Fruit fly (Drosophila melanogaster) whole organism, embryonic: Measurements from ENCODE around the gene CG15439.
A peak's percentile ranks its signal among the peaks of the same experiment; 100 is the strongest.

Experiments
- Atf3 ChIP-seq: fragments of 200-800 bp; sonication (Bioruptor generic); optimal IDR thresholded peaks from 3 replicates; lab custom pipeline; 2016; ENCODE audit warnings: missing biosample characterization, missing genetic modification characterization
- Bdp1 ChIP-seq: fragments of 200-800 bp; sonication (Bioruptor generic); optimal IDR thresholded peaks from 3 replicates; lab custom pipeline; 2016; ENCODE audit warnings: missing biosample characterization, missing genetic modification characterization
- CG10565 ChIP-seq: fragments of 200-800 bp; sonication (Bioruptor generic); optimal IDR thresholded peaks from 3 replicates; lab custom pipeline; 2016; ENCODE audit warnings: missing biosample characterization, mild to moderate bottlenecking, missing genetic modification characterization
- CG11398 ChIP-seq: fragments of 200-800 bp; sonication (Bioruptor generic); optimal IDR thresholded peaks from 2 replicates; lab custom pipeline; 2016; ENCODE audit warnings: missing biosample characterization, missing genetic modification characterization
- CG1233 ChIP-seq: fragments of 200-800 bp; sonication (Bioruptor generic); optimal IDR thresholded peaks from 4 replicates; lab custom pipeline; 2018; ENCODE audit warnings: missing biosample characterization, mild to moderate bottlenecking, missing genetic modification characterization
- CG12391 ChIP-seq: fragments of 200-800 bp; sonication (Bioruptor generic); optimal IDR thresholded peaks from 3 replicates; lab custom pipeline; 2018; ENCODE audit warnings: missing biosample characterization, mild to moderate bottlenecking, missing genetic modification characterization, moderate library complexity
- CG13123 ChIP-seq: fragments of 200-800 bp; sonication (Bioruptor generic); optimal IDR thresholded peaks from 2 replicates; lab custom pipeline; 2016; ENCODE audit warnings: missing biosample characterization, missing genetic modification characterization
- CG13287 ChIP-seq: fragments of 200-800 bp; sonication (Bioruptor generic); IDR thresholded peaks from 2 replicates; pipeline ENCODE4 v1.3.6; 2022; ENCODE audit warnings: missing biosample characterization, missing genetic modification characterization; ENCODE audit not compliant: partially characterized antibody
- CG13424 ChIP-seq: fragments of 200-800 bp; sonication (Bioruptor generic); optimal IDR thresholded peaks from 2 replicates; lab custom pipeline; 2019; ENCODE audit warnings: missing biosample characterization, mild to moderate bottlenecking, missing genetic modification characterization, moderate library complexity
- CG14441 ChIP-seq: fragments of 200-800 bp; sonication (Bioruptor generic); IDR thresholded peaks from 2 replicates; pipeline ENCODE4 v1.3.6; 2022; ENCODE audit warnings: missing biosample characterization, missing genetic modification characterization
- CG1647 ChIP-seq: fragments of 200-800 bp; sonication (Bioruptor generic); optimal IDR thresholded peaks from 3 replicates; lab custom pipeline; 2016; ENCODE audit warnings: missing biosample characterization, missing genetic modification characterization
- CG16813 ChIP-seq: fragments of 200-800 bp; sonication (Bioruptor generic); IDR thresholded peaks from 3 replicates; pipeline ENCODE4 v1.3.6; 2022; ENCODE audit warnings: missing biosample characterization, missing genetic modification characterization; ENCODE audit not compliant: partially characterized antibody
- CG17359 ChIP-seq: fragments of 200-800 bp; sonication (Bioruptor generic); optimal IDR thresholded peaks from 3 replicates; lab custom pipeline; 2018; ENCODE audit warnings: missing biosample characterization, mild to moderate bottlenecking, missing genetic modification characterization, moderate library complexity
- CG17568 ChIP-seq: fragments of 200-800 bp; sonication (Bioruptor generic); optimal IDR thresholded peaks from 2 replicates; lab custom pipeline; 2018; ENCODE audit warnings: missing biosample characterization, mild to moderate bottlenecking, missing genetic modification characterization, moderate library complexity
- CG18476 ChIP-seq: fragments of 200-800 bp; sonication (Bioruptor generic); optimal IDR thresholded peaks from 2 replicates; lab custom pipeline; 2016; ENCODE audit warnings: missing biosample characterization, mild to moderate bottlenecking, missing genetic modification characterization
- CG2889 ChIP-seq: fragments of 200-800 bp; sonication (Bioruptor generic); IDR thresholded peaks from 3 replicates; pipeline ENCODE4 v1.3.6; 2022; ENCODE audit warnings: missing biosample characterization, missing genetic modification characterization
- CG31365 ChIP-seq: fragments of 200-800 bp; sonication (Bioruptor generic); optimal IDR thresholded peaks from 2 replicates; lab custom pipeline; 2018; ENCODE audit warnings: missing biosample characterization, mild to moderate bottlenecking, missing genetic modification characterization
- CG31441 ChIP-seq: fragments of 200-800 bp; sonication (Bioruptor generic); IDR thresholded peaks from 2 replicates; pipeline ENCODE4 v1.3.6; 2022; ENCODE audit warnings: missing biosample characterization, missing genetic modification characterization
- CG4404 ChIP-seq: fragments of 200-800 bp; sonication (Bioruptor generic); IDR thresholded peaks from 2 replicates; pipeline ENCODE4 v1.3.6; 2022; ENCODE audit warnings: missing biosample characterization, missing genetic modification characterization
- CG4617 ChIP-seq: fragments of 200-800 bp; sonication (Bioruptor generic); optimal IDR thresholded peaks from 3 replicates; lab custom pipeline; 2016; ENCODE audit warnings: missing biosample characterization, missing genetic modification characterization, borderline replicate concordance
- Dll ChIP-seq: fragments of 200-800 bp; sonication (Bioruptor generic); IDR thresholded peaks from 4 replicates; pipeline ENCODE4 v1.3.6; 2022; ENCODE audit warnings: missing biosample characterization, missing genetic modification characterization; ENCODE audit not compliant: partially characterized antibody
- Gsc ChIP-seq: fragments of 200-800 bp; sonication (Bioruptor generic); IDR thresholded peaks from 2 replicates; pipeline ENCODE4 v1.3.6; 2022; ENCODE audit warnings: missing biosample characterization, missing genetic modification characterization
- HHEX ChIP-seq: fragments of 200-800 bp; sonication (Bioruptor generic); optimal IDR thresholded peaks from 3 replicates; lab custom pipeline; 2017; ENCODE audit warnings: missing biosample characterization, mild to moderate bottlenecking, missing genetic modification characterization, missing genetic modification reagents
- Hmr ChIP-seq: fragments of 200-800 bp; sonication (Bioruptor generic); optimal IDR thresholded peaks from 3 replicates; lab custom pipeline; 2017; ENCODE audit warnings: mild to moderate bottlenecking, missing biosample characterization, missing genetic modification reagents, missing genetic modification characterization
- Lim3 ChIP-seq: fragments of 200-800 bp; sonication (Bioruptor generic); IDR thresholded peaks from 2 replicates; pipeline ENCODE4 v1.3.6; 2022; ENCODE audit warnings: missing biosample characterization, missing genetic modification characterization
- Mad ChIP-seq: fragments of 200-800 bp; sonication (Bioruptor generic); optimal IDR thresholded peaks from 2 replicates; lab custom pipeline; 2016; ENCODE audit warnings: missing biosample characterization, missing genetic modification characterization
- Max ChIP-seq: fragments of 200-800 bp; sonication (Bioruptor generic); optimal IDR thresholded peaks from 2 replicates; lab custom pipeline; 2016; ENCODE audit warnings: missing biosample characterization, mild to moderate bottlenecking, missing genetic modification characterization
- Scr ChIP-seq: fragments of 200-800 bp; sonication (Bioruptor generic); IDR thresholded peaks from 2 replicates; pipeline ENCODE4 v1.3.6; 2022; ENCODE audit warnings: missing biosample characterization, missing genetic modification characterization; ENCODE audit not compliant: partially characterized antibody
- Stat92E ChIP-seq, 3 experiments: fragments of >200 bp in 2 of 3; fragments of 200-800 bp in 1 of 3; sonication (Bioruptor generic) in 1 of 3; optimal IDR thresholded peaks; 2 replicates each; lab custom pipeline; 2017 to 2019; ENCODE audit warnings: missing biosample characterization in 3 of 3, missing genetic modification characterization in 3 of 3, mild to moderate bottlenecking in 1 of 3, moderate library complexity in 1 of 3
- Xbp1 ChIP-seq: fragments of 200-800 bp; sonication (Bioruptor generic); optimal IDR thresholded peaks from 3 replicates; lab custom pipeline; 2016; ENCODE audit warnings: missing biosample characterization, mild to moderate bottlenecking, missing genetic modification characterization
- ab ChIP-seq: fragments of 200-800 bp; sonication (Bioruptor generic); optimal IDR thresholded peaks from 2 replicates; lab custom pipeline; 2016; ENCODE audit warnings: missing biosample characterization, missing genetic modification characterization
- ash1 ChIP-seq: fragments of 200-800 bp; sonication (Bioruptor generic); optimal IDR thresholded peaks from 2 replicates; lab custom pipeline; 2018; ENCODE audit warnings: missing biosample characterization, mild to moderate bottlenecking, missing genetic modification characterization
- cad ChIP-seq: fragments of >200 bp; optimal IDR thresholded peaks from 2 replicates; lab custom pipeline; 2017; ENCODE audit warnings: missing biosample characterization, missing genetic modification characterization
- ci ChIP-seq: fragments of 200-800 bp; sonication (Bioruptor generic); IDR thresholded peaks from 3 replicates; pipeline ENCODE4 v1.3.6; 2022; ENCODE audit warnings: missing biosample characterization, missing genetic modification characterization
- crc ChIP-seq: fragments of 200-800 bp; sonication (Bioruptor generic); optimal IDR thresholded peaks from 2 replicates; lab custom pipeline; 2016; ENCODE audit warnings: missing biosample characterization, missing genetic modification characterization
- exex ChIP-seq: fragments of 200-800 bp; sonication (Bioruptor generic); optimal IDR thresholded peaks from 4 replicates; lab custom pipeline; 2018; ENCODE audit warnings: missing biosample characterization, mild to moderate bottlenecking, missing genetic modification characterization, moderate library complexity
- gce ChIP-seq: fragments of 200-800 bp; sonication (Bioruptor generic); IDR thresholded peaks from 3 replicates; pipeline ENCODE4 v1.3.6; 2022; ENCODE audit warnings: missing biosample characterization, missing genetic modification characterization
- gt ChIP-seq: fragments of 200-800 bp; sonication (Bioruptor generic); IDR thresholded peaks from 2 replicates; pipeline ENCODE4 v1.3.6; 2022; ENCODE audit warnings: missing biosample characterization, missing genetic modification characterization
- h ChIP-seq: fragments of >200 bp; optimal IDR thresholded peaks from 2 replicates; lab custom pipeline; 2017
- lilli ChIP-seq: fragments of 200-800 bp; sonication (Bioruptor generic); optimal IDR thresholded peaks from 3 replicates; lab custom pipeline; 2016; ENCODE audit warnings: missing biosample characterization, missing genetic modification characterization
- luna ChIP-seq: fragments of 200-800 bp; sonication (Bioruptor generic); optimal IDR thresholded peaks from 2 replicates; lab custom pipeline; 2016; ENCODE audit warnings: missing biosample characterization, missing genetic modification characterization
- nerfin-1 ChIP-seq: fragments of 200-800 bp; sonication (Bioruptor generic); optimal IDR thresholded peaks from 3 replicates; lab custom pipeline; 2019; ENCODE audit warnings: missing biosample characterization, mild to moderate bottlenecking, missing genetic modification characterization, moderate library complexity
- prd ChIP-seq, 3 experiments: fragments of >200 bp in 2 of 3; fragments of 200-800 bp in 1 of 3; sonication (Bioruptor generic) in 1 of 3; optimal IDR thresholded peaks in 2 of 3; IDR thresholded peaks in 1 of 3; 2 replicates in 2 of 3; 3 replicates in 1 of 3; pipeline versions ENCODE4 v1.3.6 to Lab custom; 2017 to 2022; ENCODE audit warnings: missing biosample characterization in 1 of 3, missing genetic modification characterization in 1 of 3
- salm ChIP-seq: fragments of 200-800 bp; sonication (Bioruptor generic); optimal IDR thresholded peaks from 2 replicates; lab custom pipeline; 2018; ENCODE audit warnings: missing biosample characterization, mild to moderate bottlenecking, missing genetic modification characterization
- slbo ChIP-seq: fragments of 200-800 bp; sonication (Bioruptor generic); IDR thresholded peaks from 2 replicates; pipeline ENCODE4 v1.3.6; 2022; ENCODE audit warnings: missing biosample characterization, missing genetic modification characterization
- sqz ChIP-seq: fragments of 200-800 bp; sonication (Bioruptor generic); optimal IDR thresholded peaks from 3 replicates; lab custom pipeline; 2018; ENCODE audit warnings: missing biosample characterization, mild to moderate bottlenecking, missing genetic modification characterization
- tup ChIP-seq: fragments of 200-800 bp; sonication (Bioruptor generic); optimal IDR thresholded peaks from 2 replicates; lab custom pipeline; 2016; ENCODE audit warnings: missing biosample characterization, mild to moderate bottlenecking, missing genetic modification characterization, moderate library complexity
- unc-4 ChIP-seq: fragments of 200-800 bp; sonication (Bioruptor generic); IDR thresholded peaks from 2 replicates; pipeline ENCODE4 v1.3.6; 2022; ENCODE audit warnings: missing biosample characterization, missing genetic modification characterization; ENCODE audit not compliant: partially characterized antibody
- vnd ChIP-seq: fragments of 200-800 bp; sonication (Bioruptor generic); IDR thresholded peaks from 3 replicates; pipeline ENCODE4 v1.3.6; 2022; ENCODE audit warnings: missing biosample characterization, missing genetic modification characterization; ENCODE audit not compliant: partially characterized antibody
- vvl ChIP-seq: fragments of 200-800 bp; sonication (Bioruptor generic); IDR thresholded peaks from 2 replicates; pipeline ENCODE4 v1.3.6; 2022; ENCODE audit warnings: missing biosample characterization, missing genetic modification characterization
- wek ChIP-seq: fragments of 200-800 bp; sonication (Bioruptor generic); optimal IDR thresholded peaks from 3 replicates; lab custom pipeline; 2018; ENCODE audit warnings: missing biosample characterization, mild to moderate bottlenecking, missing genetic modification characterization, moderate library complexity

The CG15439 gene

dm6 chr2L:4463323-4463722 lies 10.5 kb upstream of the CG15439 start, which contains the start of the genes CG15443 and Paris (continued):
- no peak for TF ChIP-seq h (lab: Kevin White, UChicago)
- TF ChIP-seq CG13424 (tag; lab: Kevin White, UChicago), result peak; percentile 6
- no peak for TF ChIP-seq gt (GFP tag; lab: Robert Waterston, UW)
- TF ChIP-seq prd (optimal IDR thresholded peaks at IDR 0.05; lab: Kevin White, UChicago), result no peak
- TF ChIP-seq prd (GFP tag; IDR thresholded peaks at IDR 0.05; lab: Robert Waterston, UW), result no peak
- TF ChIP-seq gce (GFP tag; lab: Robert Waterston, UW), result no peak
- peak; percentile 69 for TF ChIP-seq unc-4 (GFP tag; lab: Robert Waterston, UW)
- no peak for TF ChIP-seq lilli (GFP tag; lab: Kevin White, UChicago)
- TF ChIP-seq CG4617, result no peak
- TF ChIP-seq CG1647 (GFP tag; lab: Kevin White, UChicago), result no peak
- TF ChIP-seq ash1 (GFP tag; lab: Kevin White, UChicago), result no peak
- no peak for TF ChIP-seq ab (GFP tag; lab: Kevin White, UChicago)
- peak; percentile 45; the same call in 2 of the 4 replicates for TF ChIP-seq Dll (GFP tag; lab: Robert Waterston, UW)
- TF ChIP-seq Mad, result no peak
- TF ChIP-seq CG12391 (tag; lab: Kevin White, UChicago), result no peak
- TF ChIP-seq Max (GFP tag; lab: Kevin White, UChicago), result no peak
- no peak for TF ChIP-seq CG10565 (GFP tag; lab: Kevin White, UChicago)
- TF ChIP-seq CG17568 (GFP tag; lab: Kevin White, UChicago), result no peak
- TF ChIP-seq cad (GFP tag; lab: Kevin White, UChicago), result no peak
- TF ChIP-seq vvl (GFP tag; lab: Robert Waterston, UW), result peak; percentile 57
- TF ChIP-seq wek (GFP tag; lab: Kevin White, UChicago), result peak; percentile 43
- TF ChIP-seq CG16813, result peak; percentile 77
- no peak for TF ChIP-seq CG31441
- TF ChIP-seq CG14441 (GFP tag; lab: Robert Waterston, UW), result no peak
- TF ChIP-seq slbo, result no peak
- no peak for TF ChIP-seq CG4404 (GFP tag; lab: Robert Waterston, UW)
- peak; percentile 85 for TF ChIP-seq CG13287 (GFP tag; lab: Robert Waterston, UW)
- no peak for TF ChIP-seq exex (tag; lab: Kevin White, UChicago)
- no peak for TF ChIP-seq Atf3
- no peak for TF ChIP-seq CG2889
- no peak for TF ChIP-seq tup
- TF ChIP-seq Bdp1 (GFP tag; lab: Kevin White, UChicago), result no peak
- no peak for TF ChIP-seq luna (GFP tag; lab: Kevin White, UChicago)
- TF ChIP-seq CG1233 (GFP tag; lab: Kevin White, UChicago), result peak; percentile 9
- TF ChIP-seq Xbp1 (GFP tag; lab: Kevin White, UChicago), result no peak
- TF ChIP-seq CG11398, result no peak
- no peak for TF ChIP-seq Stat92E (GFP tag; optimal IDR thresholded peaks at IDR 0.05; lab: Kevin White, UChicago)
- TF ChIP-seq CG31365 (tag; lab: Kevin White, UChicago), result no peak
- TF ChIP-seq Scr (GFP tag; lab: Robert Waterston, UW), result peak; percentile 73
- no peak for TF ChIP-seq salm (tag; lab: Kevin White, UChicago)
- TF ChIP-seq HHEX, result peak; percentile 20
- no peak for TF ChIP-seq nerfin-1 (tag; lab: Kevin White, UChicago)
- peak; percentile 90 for TF ChIP-seq vnd (GFP tag; lab: Robert Waterston, UW)
- TF ChIP-seq Gsc (GFP tag; lab: Robert Waterston, UW), result no peak
- TF ChIP-seq crc (GFP tag; lab: Kevin White, UChicago), result no peak
- TF ChIP-seq CG17359, result peak; percentile 28
- no peak for TF ChIP-seq sqz (GFP tag; lab: Kevin White, UChicago)
- no peak for TF ChIP-seq CG18476 (GFP tag; lab: Kevin White, UChicago)
- no peak for TF ChIP-seq Hmr
- TF ChIP-seq CG13123 (GFP tag; lab: Kevin White, UChicago), result no peak
- peak; percentile 57; the same call in 2 of the 3 replicates for TF ChIP-seq ci (GFP tag; lab: Robert Waterston, UW)
- no peak for TF ChIP-seq Lim3 (GFP tag; lab: Robert Waterston, UW)
